Fruit fly (Drosophila melanogaster) whole organism: ENCODE results near the gene CG45101.

Experiments used
- Dll ChIP-seq: fragments of >200 bp; optimal IDR thresholded peaks from 2 replicates; lab custom pipeline; 2017
- pan ChIP-seq: fragments of >200 bp; optimal IDR thresholded peaks from 2 replicates; lab custom pipeline; 2017
- psq ChIP-seq: fragments of >200 bp; optimal IDR thresholded peaks from 2 replicates; lab custom pipeline; 2017
- usp ChIP-seq: fragments of >200 bp; optimal IDR thresholded peaks from 2 replicates; lab custom pipeline; 2017; ENCODE audit warnings: missing biosample characterization, missing genetic modification characterization, mixed read lengths

DNA sequence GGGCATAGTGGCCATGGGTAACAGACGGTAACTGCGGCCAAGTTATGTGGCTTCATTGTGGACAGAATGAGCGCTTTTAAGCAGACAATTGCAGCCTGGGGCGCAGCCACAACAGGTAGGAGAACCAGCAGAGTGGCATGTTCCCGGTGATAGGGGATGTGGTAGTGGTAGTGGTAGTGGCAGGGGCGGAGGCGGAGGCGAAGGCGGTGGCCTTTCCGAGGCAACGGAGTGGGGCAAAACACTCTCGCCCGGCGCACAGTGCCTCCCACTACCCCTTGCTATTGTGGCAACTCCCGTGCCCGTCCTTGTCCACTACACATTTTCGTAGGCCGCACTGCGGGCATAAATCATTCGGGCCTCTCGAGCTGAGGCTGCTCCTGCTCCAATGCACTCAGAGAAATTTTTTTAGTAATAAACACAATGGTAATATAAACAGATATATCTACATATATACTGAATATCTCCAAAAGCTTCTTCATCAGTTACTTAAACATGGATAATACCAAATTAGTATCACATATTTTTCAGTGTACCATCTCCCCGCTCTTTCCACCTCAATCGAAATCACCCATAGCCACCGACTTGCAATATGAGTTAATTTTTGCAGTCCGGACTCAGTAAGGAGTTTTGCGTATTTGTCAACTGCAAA, 31.3 kb upstream of the CG45101 start:
- TF ChIP-seq psq (lab: Kevin White, UChicago) (no peak), usp (GFP tag; lab: Kevin White, UChicago) (no peak), pan (lab: Kevin White, UChicago) (no peak), Dll (no peak)
